Fruit fly (Drosophila melanogaster) S2 (cell line): ENCODE data around the gene InR.

Experiments
- CG8478 ChIP-seq: fragments of >200 bp; optimal IDR thresholded peaks from 2 replicates; lab custom pipeline; 2018
- CTCF ChIP-seq, 2 experiments: fragments of >200 bp; optimal IDR thresholded peaks; 2 replicates each; lab custom pipeline; 2018

The InR gene

dm6 chr3R:21557884-21558283, 61.2 kb downstream of the InR start:
- TF ChIP-seq CG8478 (lab: Kevin White, UChicago) (no peak), CTCF (optimal IDR thresholded peaks at IDR 0.05; lab: Kevin White, UChicago) (no peak)

dm6 chr3R:21557052-21557451, 62.1 kb downstream of the InR start, which contains the start of gene slou:
TSS of gene slou (minus strand) at chr3R:21557182.
- TF ChIP-seq CTCF (optimal IDR thresholded peaks at IDR 0.05; lab: Kevin White, UChicago) (no peak), CG8478 (lab: Kevin White, UChicago) (no peak)

dm6 chr3R:21551565-21551964, 67.6 kb downstream of the InR start:
- no peak for TF ChIP-seq CG8478 (lab: Kevin White, UChicago)
- no peak for TF ChIP-seq CTCF (optimal IDR thresholded peaks at IDR 0.05; lab: Kevin White, UChicago)

dm6 chr3R:21548956-21549355, 70.2 kb downstream of the InR start:
- TF ChIP-seq CG8478 (lab: Kevin White, UChicago) (no peak), CTCF (optimal IDR thresholded peaks at IDR 0.05; lab: Kevin White, UChicago) (no peak)

dm6 chr3R:21544107-21544506, 75.0 kb downstream of the InR start:
- TF ChIP-seq CTCF (optimal IDR thresholded peaks at IDR 0.05; lab: Kevin White, UChicago) (no peak), CG8478 (lab: Kevin White, UChicago) (no peak)

- TF ChIP-seq CG8478 (lab: Kevin White, UChicago) (no peak), CTCF (optimal IDR thresholded peaks at IDR 0.05; lab: Kevin White, UChicago) (no peak)
These were observed 84.1 kb downstream of the InR start for dm6 chr3R:21534697-21535676.

- TF ChIP-seq CTCF (optimal IDR thresholded peaks at IDR 0.05; lab: Kevin White, UChicago) = no peak
- TF ChIP-seq CG8478 (lab: Kevin White, UChicago) = no peak
These were observed 84.9 kb downstream of the InR start for dm6 chr3R:21534256-21534655.

- TF ChIP-seq CG8478 (lab: Kevin White, UChicago) (no peak), CTCF (optimal IDR thresholded peaks at IDR 0.05; lab: Kevin White, UChicago) (no peak)
These were observed 90.6 kb downstream of the InR start for dm6 chr3R:21528529-21528928.

- TF ChIP-seq CG8478 (lab: Kevin White, UChicago) (no peak), CTCF (optimal IDR thresholded peaks at IDR 0.05; lab: Kevin White, UChicago) (no peak)
These were observed 94.5 kb downstream of the InR start for dm6 chr3R:21524574-21524973.

dm6 chr3R:21521780-21522179, 97.3 kb downstream of the InR start:
- no peak for TF ChIP-seq CTCF (optimal IDR thresholded peaks at IDR 0.05; lab: Kevin White, UChicago)
- TF ChIP-seq CG8478 (lab: Kevin White, UChicago) = no peak

- no peak for TF ChIP-seq CG8478 (lab: Kevin White, UChicago)
- TF ChIP-seq CTCF (optimal IDR thresholded peaks at IDR 0.05; lab: Kevin White, UChicago) = peak; percentile 14 to 19
These were observed 98.4 kb downstream of the InR start, which contains the start of gene sp3 for dm6 chr3R:21520756-21521155. TSS of gene sp3 (plus strand) at chr3R:21520928.
